Worm (Caenorhabditis elegans): ENCODE data around the gene F49H6.8.

DNA sequence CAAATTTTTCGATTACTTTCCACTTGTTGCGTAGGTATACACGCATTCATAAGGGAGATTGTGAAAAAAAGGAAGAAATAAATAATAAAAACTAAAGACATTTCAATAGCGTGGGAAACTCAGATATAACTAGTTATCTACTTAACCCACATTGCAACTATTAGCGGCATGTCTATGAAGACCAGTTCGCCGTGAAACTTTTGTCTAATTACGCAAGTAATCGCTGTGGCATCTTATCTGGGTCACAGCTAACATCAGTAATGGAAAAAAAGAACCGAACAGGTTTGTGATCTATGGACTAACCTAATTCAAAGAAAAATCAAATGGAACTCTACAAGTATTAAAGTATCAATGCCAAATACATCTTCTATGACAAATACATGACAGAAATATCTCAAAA, 9.2 kb downstream of the F49H6.8 start, which contains the start of gene clec-241:
- no peak for TF ChIP-seq lin-11 (tag; optimal IDR thresholded peaks at IDR 0.05)
- TF ChIP-seq fkh-10 (GFP tag; optimal IDR thresholded peaks at IDR 0.05) = no peak
- no peak for TF ChIP-seq ama-1 (optimal IDR thresholded peaks at IDR 0.05)
- no peak for TF ChIP-seq elt-2 (tag; optimal IDR thresholded peaks at IDR 0.05)
- no peak for TF ChIP-seq eyg-1 (tag; optimal IDR thresholded peaks at IDR 0.05)
- TF ChIP-seq dve-1 (tag; optimal IDR thresholded peaks at IDR 0.05) = no peak
- TF ChIP-seq hlh-30 (tag; optimal IDR thresholded peaks at IDR 0.05; ENCODE audit: insufficient read depth) = no peak
- no peak for TF ChIP-seq pqm-1 (tag; optimal IDR thresholded peaks at IDR 0.05)
- no peak for TF ChIP-seq nhr-232 (tag; optimal IDR thresholded peaks at IDR 0.05)
- TF ChIP-seq fax-1 (tag; optimal IDR thresholded peaks at IDR 0.05) = no peak
- no peak for TF ChIP-seq elt-4 (tag; optimal IDR thresholded peaks at IDR 0.05)
- TF ChIP-seq ceh-18 (tag; optimal IDR thresholded peaks at IDR 0.05) = no peak
- no peak for TF ChIP-seq ceh-9 (tag; optimal IDR thresholded peaks at IDR 0.05)
- TF ChIP-seq pha-4 (tag; optimal IDR thresholded peaks at IDR 0.05) = no peak
